Worm (Caenorhabditis elegans): Measurements from ENCODE around the gene Y61A9LA.10.
"Not testable (repeated sequence)": the region's sequence is repeated elsewhere in the genome, so short reads cannot be mapped to it uniquely, and the experiment has no call there.

Y61A9LA.10 gene

DNA sequence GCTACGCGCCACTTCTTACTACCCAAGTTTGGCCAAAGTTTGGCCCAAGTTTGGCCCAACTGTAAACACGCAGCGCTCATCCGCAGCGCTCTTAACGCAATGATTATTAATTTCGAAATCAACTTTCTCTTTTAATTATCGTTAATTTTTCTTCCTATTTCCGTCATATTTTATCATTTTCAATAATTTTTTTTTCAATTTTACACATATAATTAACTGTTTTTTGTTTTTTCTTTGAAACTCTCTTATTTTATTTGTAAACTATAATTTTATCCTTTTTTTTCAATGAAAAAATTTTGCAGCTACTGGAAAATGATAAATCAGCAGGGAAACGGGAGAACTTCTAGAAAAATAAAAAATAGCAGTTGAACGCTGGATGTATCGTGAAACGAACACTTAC, 55.2 kb downstream of the Y61A9LA.10 start, which contains the start of gene Y61A9LA.4:
Y61A9LA.4 (plus strand) TSS at position 301 of the 400 bp plus-strand sequence.
- TF ChIP-seq gmeb-1, mbf-1, snpc-4 (tag; optimal IDR thresholded peaks at IDR 0.05): not testable (repeated sequence)

DNA sequence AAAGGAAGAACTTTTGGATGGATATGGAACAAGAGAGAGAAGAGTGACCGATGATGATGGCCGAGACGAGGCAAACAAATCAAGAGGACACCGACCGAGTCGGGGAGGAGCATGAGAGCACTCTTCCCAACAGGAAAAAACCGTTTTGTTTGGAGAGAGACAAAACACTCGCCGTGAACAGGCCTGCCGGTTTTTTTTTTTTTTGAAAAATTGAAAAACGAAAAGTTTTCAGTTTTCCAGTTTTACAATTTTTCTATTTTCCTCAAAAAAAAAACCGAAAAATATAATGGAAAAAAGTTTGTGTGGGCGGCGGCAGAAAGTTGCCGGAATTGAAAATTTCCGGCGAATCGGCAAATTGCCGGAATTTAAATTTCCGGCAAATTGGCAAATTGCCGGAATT, 55.9 kb downstream of the Y61A9LA.10 start, which contains the start of gene Y61A9LA.7:
Y61A9LA.7 (minus strand) TSS at position 101 of the 400 bp plus-strand sequence.
- TF ChIP-seq nhr-11 (tag; optimal IDR thresholded peaks at IDR 0.05): no peak
- TF ChIP-seq dmd-4 (tag; optimal IDR thresholded peaks at IDR 0.05): no peak
- TF ChIP-seq unc-62 (GFP tag; optimal IDR thresholded peaks at IDR 0.05): no peak
- TF ChIP-seq unc-39 (tag; optimal IDR thresholded peaks at IDR 0.05): no peak
- no peak for TF ChIP-seq ama-1 (optimal IDR thresholded peaks at IDR 0.05)
- TF ChIP-seq nhr-21 (tag; optimal IDR thresholded peaks at IDR 0.05): no peak
- no peak for TF ChIP-seq peb-1 (tag; optimal IDR thresholded peaks at IDR 0.05)
- no peak for TF ChIP-seq ztf-11 (tag; optimal IDR thresholded peaks at IDR 0.05)
- no peak for TF ChIP-seq sma-3 (GFP tag; optimal IDR thresholded peaks at IDR 0.05)
- TF ChIP-seq Y55F3AM.14 (GFP tag; optimal IDR thresholded peaks at IDR 0.05): no peak
- TF ChIP-seq lin-13 (GFP tag; optimal IDR thresholded peaks at IDR 0.05): no peak
- TF ChIP-seq nhr-10 (tag; optimal IDR thresholded peaks at IDR 0.05): no peak
- no peak for TF ChIP-seq nhr-77 (tag; optimal IDR thresholded peaks at IDR 0.05)
- no peak for TF ChIP-seq lin-11 (tag; optimal IDR thresholded peaks at IDR 0.05)
- TF ChIP-seq nhr-23 (tag; optimal IDR thresholded peaks at IDR 0.05): no peak
- TF ChIP-seq elt-1 (tag; optimal IDR thresholded peaks at IDR 0.05): no peak
- TF ChIP-seq crh-2 (tag; optimal IDR thresholded peaks at IDR 0.05): no peak
- no peak for TF ChIP-seq lin-39 (tag; optimal IDR thresholded peaks at IDR 0.05)
- no peak for TF ChIP-seq unc-55 (GFP tag; optimal IDR thresholded peaks at IDR 0.05)
- no peak for TF ChIP-seq ceh-16 (tag; optimal IDR thresholded peaks at IDR 0.05)
